Fruit fly (Drosophila melanogaster): ENCODE data around the gene Gr28b.

Gene Gr28b

dm6 chr2L:7409007-7409406 is 53.0 kb downstream of the Gr28b start:
- 0 out of 2 replicates have a peak, but pooled peaks have one; percentile 9 for TF ChIP-seq CG32121 (GFP tag; IDR thresholded peaks at IDR 0.05)
- no peak for TF ChIP-seq CG34367 (tag; optimal IDR thresholded peaks at IDR 0.05)

dm6 chr2L:7407638-7408037 is 54.4 kb downstream of the Gr28b start:
- TF ChIP-seq CG15710 (tag; optimal IDR thresholded peaks at IDR 0.05), result no peak

dm6 chr2L:7404923-7405322 is 57.1 kb downstream of the Gr28b start, which contains the start of gene CG5177:
Gene CG5177, plus strand, starts transcription at chr2L:7405227.
- TF ChIP-seq Pif1B (GFP tag; optimal IDR thresholded peaks at IDR 0.05) (no peak), CG9948 (tag; optimal IDR thresholded peaks at IDR 0.05) (no peak), CG34367 (tag; optimal IDR thresholded peaks at IDR 0.05) (no peak), CG12605 (GFP tag; IDR thresholded peaks at IDR 0.05) (no peak), D1 (tag; optimal IDR thresholded peaks at IDR 0.05) (no peak), CG14655 (GFP tag; optimal IDR thresholded peaks at IDR 0.05) (no peak), Pif1A (GFP tag; optimal IDR thresholded peaks at IDR 0.05) (no peak), fd96Ca (GFP tag; IDR thresholded peaks at IDR 0.05) (no peak), CG8159 (tag; optimal IDR thresholded peaks at IDR 0.05) (no peak)

All from whole organism, pupa.